Worm (Caenorhabditis elegans): Measurements from ENCODE around the gene T27A8.2.
A peak's percentile ranks its signal among the peaks of the same experiment; 100 is the strongest.

T27A8.2 gene

ce11 chrX:16056404-16056803, 2.3 kb downstream of the T27A8.2 start (continued):
- TF ChIP-seq elt-3 (tag; optimal IDR thresholded peaks at IDR 0.05) (no peak), skn-1 (tag; optimal IDR thresholded peaks at IDR 0.05) (peak; percentile 90), ama-1 (optimal IDR thresholded peaks at IDR 0.05) (peak; percentile 47), F13H6.1 (tag; optimal IDR thresholded peaks at IDR 0.05) (peak; percentile 98), fos-1 (tag; optimal IDR thresholded peaks at IDR 0.05) (peak; percentile 97), nhr-237 (tag; optimal IDR thresholded peaks at IDR 0.05) (peak; percentile 98), nhr-129 (tag; optimal IDR thresholded peaks at IDR 0.05) (peak; percentile 99)

ce11 chrX:16055245-16055644, 3.5 kb downstream of the T27A8.2 start, which contains the start of gene T27A8.7:
TSS of gene T27A8.7 (plus strand) at chrX:16055545.
- no peak for TF ChIP-seq nhr-6 (tag; optimal IDR thresholded peaks at IDR 0.05)
- no peak for TF ChIP-seq nhr-12 (tag; optimal IDR thresholded peaks at IDR 0.05)
- TF ChIP-seq aly-2 (tag; optimal IDR thresholded peaks at IDR 0.05) = no peak
- no peak for TF ChIP-seq egl-27 (tag; optimal IDR thresholded peaks at IDR 0.05)
- TF ChIP-seq lin-39 (tag; optimal IDR thresholded peaks at IDR 0.05) = no peak
- no peak for TF ChIP-seq sma-9 (GFP tag; optimal IDR thresholded peaks at IDR 0.05)
- no peak for TF ChIP-seq sma-9 (tag; optimal IDR thresholded peaks at IDR 0.05)
- TF ChIP-seq nhr-25 (tag; optimal IDR thresholded peaks at IDR 0.05) = no peak
- TF ChIP-seq mdl-1 (tag; optimal IDR thresholded peaks at IDR 0.05) = no peak
- TF ChIP-seq crh-2 (tag; optimal IDR thresholded peaks at IDR 0.05) = no peak
- TF ChIP-seq fos-1 (tag; optimal IDR thresholded peaks at IDR 0.05) = no peak
- no peak for TF ChIP-seq zag-1 (tag; optimal IDR thresholded peaks at IDR 0.05)
- TF ChIP-seq nhr-21 (tag; optimal IDR thresholded peaks at IDR 0.05) = no peak
- TF ChIP-seq elt-3 (tag; optimal IDR thresholded peaks at IDR 0.05) = no peak
- no peak for TF ChIP-seq Y55F3AM.14 (GFP tag; optimal IDR thresholded peaks at IDR 0.05)
- no peak for TF ChIP-seq ztf-4 (tag; optimal IDR thresholded peaks at IDR 0.05)
- no peak for TF ChIP-seq C34F6.9 (tag; optimal IDR thresholded peaks at IDR 0.05)
- TF ChIP-seq nhr-77 (tag; optimal IDR thresholded peaks at IDR 0.05) = no peak

DNA sequence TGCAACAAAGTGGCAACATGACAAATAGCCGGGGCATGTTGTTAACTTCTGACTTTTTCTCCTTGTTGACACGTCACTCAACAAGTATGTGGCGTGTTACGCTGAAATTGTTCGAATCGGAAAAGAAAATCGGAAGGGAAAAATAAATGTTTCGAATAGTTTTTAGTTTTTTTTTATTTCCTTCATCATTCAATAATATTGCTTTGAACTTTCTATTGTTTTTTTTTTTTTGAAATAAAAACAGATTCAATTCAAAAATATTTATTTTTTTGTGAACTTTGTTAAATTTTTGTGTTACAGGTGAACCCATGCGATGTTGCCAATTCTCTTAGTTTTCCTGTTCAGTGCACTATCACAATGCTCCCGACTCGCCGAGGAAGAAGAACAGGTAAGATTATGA, 9.2 kb downstream of the T27A8.2 start, which contains the start of gene cpd-2:
cpd-2 (plus strand) TSS at position 301 of the 400 bp plus-strand sequence.
- no peak for TF ChIP-seq skn-1 (tag; optimal IDR thresholded peaks at IDR 0.05)
- TF ChIP-seq ztf-1 (GFP tag; conservative IDR thresholded peaks at IDR 0.05) = no peak
- TF ChIP-seq mab-5 (tag; optimal IDR thresholded peaks at IDR 0.05) = no peak
- no peak for TF ChIP-seq snpc-4 (tag; optimal IDR thresholded peaks at IDR 0.05)
- TF ChIP-seq nhr-25 (tag; optimal IDR thresholded peaks at IDR 0.05) = no peak
- no peak for TF ChIP-seq lin-39 (tag; optimal IDR thresholded peaks at IDR 0.05)
- TF ChIP-seq mdl-1 (tag; optimal IDR thresholded peaks at IDR 0.05) = no peak
- no peak for TF ChIP-seq ceh-82 (tag; optimal IDR thresholded peaks at IDR 0.05)
- TF ChIP-seq nhr-6 (tag; optimal IDR thresholded peaks at IDR 0.05) = no peak
- no peak for TF ChIP-seq zag-1 (tag; optimal IDR thresholded peaks at IDR 0.05)
- TF ChIP-seq lin-11 (tag; optimal IDR thresholded peaks at IDR 0.05) = no peak
- no peak for TF ChIP-seq unc-39 (tag; optimal IDR thresholded peaks at IDR 0.05)
- no peak for TF ChIP-seq alr-1 (tag; optimal IDR thresholded peaks at IDR 0.05)
- no peak for TF ChIP-seq ceh-16 (tag; optimal IDR thresholded peaks at IDR 0.05)
- TF ChIP-seq nhr-10 (tag; optimal IDR thresholded peaks at IDR 0.05) = no peak
- no peak for TF ChIP-seq nhr-77 (tag; optimal IDR thresholded peaks at IDR 0.05)
- TF ChIP-seq ZK546.5 (tag; optimal IDR thresholded peaks at IDR 0.05) = no peak
- no peak for TF ChIP-seq mbf-1 (tag; optimal IDR thresholded peaks at IDR 0.05)
- TF ChIP-seq blmp-1 (tag; optimal IDR thresholded peaks at IDR 0.05; ENCODE audit: insufficient read depth) = no peak

ce11 chrX:16046379-16046778, 12.4 kb downstream of the T27A8.2 start:
- no peak for TF ChIP-seq gmeb-1 (tag; optimal IDR thresholded peaks at IDR 0.05)
- no peak for TF ChIP-seq mab-5 (tag; optimal IDR thresholded peaks at IDR 0.05)
- TF ChIP-seq fos-1 (tag; optimal IDR thresholded peaks at IDR 0.05) = no peak
- peak; percentile 42 for TF ChIP-seq unc-55 (GFP tag; optimal IDR thresholded peaks at IDR 0.05)
- TF ChIP-seq mdl-1 (tag; optimal IDR thresholded peaks at IDR 0.05) = no peak
- no peak for TF ChIP-seq Y55F3AM.14 (GFP tag; optimal IDR thresholded peaks at IDR 0.05)
- TF ChIP-seq ceh-82 (tag; optimal IDR thresholded peaks at IDR 0.05) = no peak
- no peak for TF ChIP-seq ztf-11 (tag; optimal IDR thresholded peaks at IDR 0.05)
